Worm (Caenorhabditis elegans) whole organism, L4/young adult: ENCODE data around the gene K11D12.13.

ENCODE experiments used
- W03F9.2 ChIP-seq: fragments of 150-350 bp; optimal IDR thresholded peaks from 2 replicates; lab custom pipeline; 2014; ENCODE audit warnings: missing biosample characterization, missing genetic modification characterization
- dao-5 ChIP-seq: sonication (generic microtip); optimal IDR thresholded peaks from 2 replicates; lab custom pipeline; 2016; ENCODE audit warnings: missing genotype, missing genetic modification characterization, moderate library complexity, missing compliant biosample characterization
- him-1 ChIP-seq: sonication (generic microtip); optimal IDR thresholded peaks from 2 replicates; lab custom pipeline; 2016; ENCODE audit warnings: missing genotype, missing genetic modification reagents, missing genetic modification characterization, missing compliant biosample characterization

- TF ChIP-seq him-1 (tag; lab: Kevin White, UChicago) = no peak
- no peak for TF ChIP-seq W03F9.2 (tag; lab: Kevin White, UChicago)
- no peak for TF ChIP-seq dao-5 (tag; lab: Kevin White, UChicago)
Observed at ce11 chrV:5036364-5036763, 3.2 kb downstream of the K11D12.13 start, which contains the start of gene K11D12.7.
